Fruit fly (Drosophila melanogaster) whole organism, embryonic: ENCODE results near the gene CG5447.

Experiments used
- CG15479 ChIP-seq: fragments of 200-800 bp; sonication (Bioruptor generic); optimal IDR thresholded peaks from 3 replicates; lab custom pipeline; 2019; ENCODE audit warnings: missing biosample characterization, mild to moderate bottlenecking, missing genetic modification characterization, moderate library complexity
- CG2116 ChIP-seq: fragments of 200-800 bp; sonication (Bioruptor generic); optimal IDR thresholded peaks from 3 replicates; lab custom pipeline; 2018; ENCODE audit warnings: missing biosample characterization, mild to moderate bottlenecking, missing genetic modification characterization
- NC2α ChIP-seq: fragments of 200-800 bp; sonication (Bioruptor generic); optimal IDR thresholded peaks from 2 replicates; lab custom pipeline; 2016; ENCODE audit warnings: missing biosample characterization, missing genetic modification characterization
- h ChIP-seq: fragments of >200 bp; optimal IDR thresholded peaks from 2 replicates; lab custom pipeline; 2017

dm6 chr3R:26436540-26436939 lies 15.8 kb upstream of the CG5447 start:
- TF ChIP-seq CG2116: no peak
- no peak for TF ChIP-seq CG15479
- TF ChIP-seq h (lab: Kevin White, UChicago): no peak
- no peak for TF ChIP-seq NC2α (GFP tag; lab: Kevin White, UChicago)
